Fruit fly (Drosophila melanogaster): ENCODE data around the gene Phlpp.

- no peak for TF ChIP-seq psq (optimal IDR thresholded peaks at IDR 0.05)
- TF ChIP-seq EcR (GFP tag; optimal IDR thresholded peaks at IDR 0.05): no peak
- TF ChIP-seq CG8478 (optimal IDR thresholded peaks at IDR 0.05): no peak
- no peak for TF ChIP-seq pan (optimal IDR thresholded peaks at IDR 0.05)
- TF ChIP-seq usp (GFP tag; optimal IDR thresholded peaks at IDR 0.05): no peak
Observed at dm6 chr2L:19074099-19074828, 15.3 kb downstream of the Phlpp start, which contains the start of gene CG17572.

Measured in whole organism.